Worm (Caenorhabditis elegans) whole organism, L4/young adult: ENCODE measurements around the gene B0244.5.
A peak's percentile ranks its signal among the peaks of the same experiment; 100 is the strongest.

Experiments used
- W03F9.2 ChIP-seq: fragments of 150-350 bp; optimal IDR thresholded peaks from 2 replicates; lab custom pipeline; 2014; ENCODE audit warnings: missing biosample characterization, missing genetic modification characterization
- dao-5 ChIP-seq: sonication (generic microtip); optimal IDR thresholded peaks from 2 replicates; lab custom pipeline; 2016; ENCODE audit warnings: missing genotype, missing genetic modification characterization, moderate library complexity, missing compliant biosample characterization
- him-1 ChIP-seq: sonication (generic microtip); optimal IDR thresholded peaks from 2 replicates; lab custom pipeline; 2016; ENCODE audit warnings: missing genotype, missing genetic modification reagents, missing genetic modification characterization, missing compliant biosample characterization

Gene B0244.5

ce11 chrIII:5729367-5729766 is 15.3 kb upstream of the B0244.5 start:
- TF ChIP-seq dao-5 (no peak), W03F9.2 (tag; lab: Kevin White, UChicago) (no peak), him-1 (no peak)

ce11 chrIII:5730041-5730440 is 14.6 kb upstream of the B0244.5 start:
- TF ChIP-seq dao-5 (no peak), W03F9.2 (tag; lab: Kevin White, UChicago) (no peak), him-1 (no peak)

- TF ChIP-seq dao-5 = no peak
- no peak for TF ChIP-seq W03F9.2 (tag; lab: Kevin White, UChicago)
- TF ChIP-seq him-1 = no peak
Observed at ce11 chrIII:5730980-5731636, 13.6 kb upstream of the B0244.5 start, which contains the start of the genes B0244.9 and B0244.7. Gene B0244.9, minus strand, starts transcription at chrIII:5731030. Gene B0244.7, plus strand, starts transcription at chrIII:5731501.

ce11 chrIII:5732925-5733324 is 11.8 kb upstream of the B0244.5 start, which contains the start of gene B0244.17:
Gene B0244.17, plus strand, starts transcription at chrIII:5733225.
- TF ChIP-seq W03F9.2 (tag; lab: Kevin White, UChicago) (no peak), him-1 (no peak), dao-5 (no peak)

ce11 chrIII:5734328-5734727 is 10.4 kb upstream of the B0244.5 start:
- TF ChIP-seq him-1 = no peak
- TF ChIP-seq dao-5 = no peak
- TF ChIP-seq W03F9.2 (tag; lab: Kevin White, UChicago) = no peak

ce11 chrIII:5734905-5735304 is 9.8 kb upstream of the B0244.5 start, which contains the start of gene B0244.10:
Gene B0244.10, plus strand, starts transcription at chrIII:5735158.
- TF ChIP-seq dao-5 (no peak), him-1 (no peak), W03F9.2 (tag; lab: Kevin White, UChicago) (no peak)

ce11 chrIII:5737708-5738107 is 7.0 kb upstream of the B0244.5 start, which contains the start of gene B0244.6:
Gene B0244.6, plus strand, starts transcription at chrIII:5738008.
- no peak for TF ChIP-seq W03F9.2 (tag; lab: Kevin White, UChicago)
- TF ChIP-seq dao-5 = no peak
- TF ChIP-seq him-1 = no peak

- TF ChIP-seq W03F9.2 (tag; lab: Kevin White, UChicago) (no peak), him-1 (no peak), dao-5 (no peak)
Observed at ce11 chrIII:5740666-5741065, 4.0 kb upstream of the B0244.5 start, which contains the start of gene B0244.16. Gene B0244.16, plus strand, starts transcription at chrIII:5740966.

ce11 chrIII:5743084-5743483 is 1.6 kb upstream of the B0244.5 start, which contains the start of gene B0244.15:
Gene B0244.15, plus strand, starts transcription at chrIII:5743384.
- no peak for TF ChIP-seq dao-5
- no peak for TF ChIP-seq him-1
- no peak for TF ChIP-seq W03F9.2 (tag; lab: Kevin White, UChicago)

- TF ChIP-seq W03F9.2 (tag; lab: Kevin White, UChicago) = no peak
- no peak for TF ChIP-seq dao-5
- no peak for TF ChIP-seq him-1
Observed at ce11 chrIII:5747185-5747584, 2.5 kb downstream of the B0244.5 start, which contains the start of gene B0244.4. Gene B0244.4, plus strand, starts transcription at chrIII:5747485.

ce11 chrIII:5748360-5748759 is 3.7 kb downstream of the B0244.5 start:
- TF ChIP-seq dao-5 = no peak
- TF ChIP-seq him-1 = no peak
- no peak for TF ChIP-seq W03F9.2 (tag; lab: Kevin White, UChicago)

- TF ChIP-seq W03F9.2 (tag; lab: Kevin White, UChicago) (no peak), dao-5 (no peak), him-1 (no peak)
Observed at ce11 chrIII:5750503-5750902, 5.8 kb downstream of the B0244.5 start.

- TF ChIP-seq him-1 = peak; percentile 41
- no peak for TF ChIP-seq dao-5
- no peak for TF ChIP-seq W03F9.2 (tag; lab: Kevin White, UChicago)
Observed at ce11 chrIII:5755204-5755603, 10.5 kb downstream of the B0244.5 start, which contains the start of gene ida-1. Gene ida-1, plus strand, starts transcription at chrIII:5755539.

ce11 chrIII:5757492-5758045 is 12.9 kb downstream of the B0244.5 start:
- no peak for TF ChIP-seq dao-5
- TF ChIP-seq him-1 = no peak
- TF ChIP-seq W03F9.2 (tag; lab: Kevin White, UChicago) = no peak

ce11 chrIII:5758519-5759099 is 13.9 kb downstream of the B0244.5 start:
- TF ChIP-seq dao-5 = no peak
- peak; percentile 5 for TF ChIP-seq W03F9.2 (tag; lab: Kevin White, UChicago)
- TF ChIP-seq him-1 = peak; percentile 64
